Worm (Caenorhabditis elegans) whole organism, mixed stage, embryonic: Measurements from ENCODE around the gene grd-13.

Experiments
- drap-1 ChIP-seq: fragments of 200-800 bp; sonication (Bioruptor generic); optimal IDR thresholded peaks from 3 replicates; lab custom pipeline; 2018; ENCODE audit warnings: mild to moderate bottlenecking, missing genetic modification characterization, missing compliant biosample characterization
- ham-2 ChIP-seq: fragments of 200-800 bp; sonication (Bioruptor generic); optimal IDR thresholded peaks from 2 replicates; lab custom pipeline; 2018; ENCODE audit warnings: mild to moderate bottlenecking, missing genetic modification characterization, missing compliant biosample characterization
- lin-32 ChIP-seq: fragments of 200-800 bp; sonication (Bioruptor generic); optimal IDR thresholded peaks from 2 replicates; lab custom pipeline; 2018; ENCODE audit warnings: mild to moderate bottlenecking, missing genetic modification characterization, missing compliant biosample characterization
- mep-1 ChIP-seq: fragments of 150-350 bp; optimal IDR thresholded peaks from 2 replicates; lab custom pipeline; 2017; ENCODE audit warnings: missing biosample characterization, missing genetic modification reagents, missing genetic modification characterization, inconsistent platforms
- nhr-12 ChIP-seq: fragments of 150-350 bp; optimal IDR thresholded peaks from 2 replicates; lab custom pipeline; 2014; ENCODE audit warnings: missing biosample characterization, missing genetic modification characterization
- pha-4 ChIP-seq: fragments of 150-350 bp; optimal IDR thresholded peaks from 2 replicates; lab custom pipeline; 2018; ENCODE audit warnings: missing biosample characterization, missing genetic modification reagents, missing genetic modification characterization
- sptf-1 ChIP-seq: sonication (generic microtip); optimal IDR thresholded peaks from 2 replicates; lab custom pipeline; 2017; ENCODE audit warnings: mild to moderate bottlenecking, missing genetic modification characterization, moderate library complexity, missing compliant biosample characterization
- unc-62 ChIP-seq: fragments of 150-350 bp; optimal IDR thresholded peaks from 2 replicates; lab custom pipeline; 2014; ENCODE audit warnings: missing biosample characterization, missing genetic modification reagents, missing genetic modification characterization

- no peak for TF ChIP-seq sptf-1 (tag; lab: Kevin White, UChicago)
- no peak for TF ChIP-seq pha-4
- TF ChIP-seq ham-2 (GFP tag; lab: Kevin White, UChicago) = no peak
- TF ChIP-seq unc-62 (GFP tag; lab: Kevin White, UChicago) = no peak
- no peak for TF ChIP-seq drap-1 (GFP tag; lab: Kevin White, UChicago)
- no peak for TF ChIP-seq lin-32 (GFP tag; lab: Kevin White, UChicago)
- TF ChIP-seq nhr-12 = no peak
- TF ChIP-seq mep-1 (tag; lab: Kevin White, UChicago) = no peak
Observed at ce11 chrIV:3453346-3453745, 15.2 kb downstream of the grd-13 start, which contains the start of gene srz-23.
